Worm (Caenorhabditis elegans) whole organism, L3 larva: ENCODE data around the gene R04A9.9.

Source experiments
- daf-12 ChIP-seq: fragments of 150-350 bp; optimal IDR thresholded peaks from 2 replicates; lab custom pipeline; 2014; ENCODE audit warnings: missing biosample characterization, missing genetic modification reagents, missing genetic modification characterization
- jun-1 ChIP-seq: fragments of 150-350 bp; optimal IDR thresholded peaks from 2 replicates; lab custom pipeline; 2014; ENCODE audit warnings: missing biosample characterization, missing genetic modification reagents, missing genetic modification characterization
- lin-15B ChIP-seq: fragments of 150-350 bp; optimal IDR thresholded peaks from 2 replicates; lab custom pipeline; 2014; ENCODE audit warnings: missing biosample characterization, missing genetic modification characterization
- nfya-1 ChIP-seq: sonication (generic microtip); optimal IDR thresholded peaks from 2 replicates; lab custom pipeline; 2017; ENCODE audit warnings: missing genetic modification characterization, mild to moderate bottlenecking, missing compliant biosample characterization, antibody characterized with exemption, moderate library complexity; ENCODE audit not compliant: insufficient read depth
- nhr-23 ChIP-seq: fragments of 150-350 bp; optimal IDR thresholded peaks from 2 replicates; lab custom pipeline; 2014; ENCODE audit warnings: missing biosample characterization, missing genetic modification reagents, missing genetic modification characterization
- nhr-76 ChIP-seq: fragments of 150-350 bp; sonication (generic microtip); optimal IDR thresholded peaks from 5 replicates; lab custom pipeline; 2014; ENCODE audit warnings: missing biosample characterization, missing genetic modification characterization
- sea-2 ChIP-seq: fragments of 150-350 bp; sonication (generic microtip); optimal IDR thresholded peaks from 4 replicates; lab custom pipeline; 2014; ENCODE audit warnings: missing biosample characterization, missing genetic modification reagents, missing genetic modification characterization

ce11 chrX:380505-380904 lies 9.9 kb downstream of the R04A9.9 start, which contains the start of gene R04A9.3:
- no peak for TF ChIP-seq sea-2
- TF ChIP-seq jun-1 (tag; lab: Kevin White, UChicago) = no peak
- no peak for TF ChIP-seq nhr-23 (tag; lab: Kevin White, UChicago)
- no peak for TF ChIP-seq daf-12
- no peak for TF ChIP-seq lin-15B (tag; lab: Kevin White, UChicago)
- no peak for TF ChIP-seq nhr-76 (tag; lab: Kevin White, UChicago)
- TF ChIP-seq nfya-1 (tag; lab: Kevin White, UChicago) = no peak
